Worm (Caenorhabditis elegans): ENCODE data around the gene C18H7.1.

ce11 chrIV:664122-664521 is 48.8 kb downstream of the C18H7.1 start:
- TF ChIP-seq flt-1 (GFP tag; IDR thresholded peaks at IDR 0.05) (no peak), T22C8.4 (GFP tag; IDR thresholded peaks at IDR 0.05) (no peak), ztf-29 (GFP tag; IDR thresholded peaks at IDR 0.05) (no peak), ztf-23 (GFP tag; IDR thresholded peaks at IDR 0.05) (no peak), tab-1 (GFP tag; IDR thresholded peaks at IDR 0.05) (no peak), ref-1 (GFP tag; conservative IDR thresholded peaks at IDR 0.05) (no peak), cog-1 (tag; optimal IDR thresholded peaks at IDR 0.05) (no peak), med-1 (GFP tag; optimal IDR thresholded peaks at IDR 0.05; ENCODE audit: insufficient read depth) (no peak), klf-2 (GFP tag; conservative IDR thresholded peaks at IDR 0.05) (no peak)

All from whole organism, midembryonic.